Worm (Caenorhabditis elegans) whole organism, young adult: ENCODE results near the gene sri-43.

ENCODE experiments used
- K11D2.4 ChIP-seq: fragments of 200-800 bp; sonication (Bioruptor generic); IDR thresholded peaks from 2 replicates; pipeline ENCODE4 v1.3.6; 2022; ENCODE audit warnings: missing genetic modification reagents, missing genetic modification characterization, missing compliant biosample characterization
- Y53F4B.3 ChIP-seq: fragments of 200-800 bp; sonication (Bioruptor generic); IDR thresholded peaks from 2 replicates; pipeline ENCODE4 v1.3.6; 2022; ENCODE audit warnings: missing genetic modification reagents, missing genetic modification characterization, missing compliant biosample characterization
- Y79H2A.3 ChIP-seq: fragments of 200-800 bp; sonication (Bioruptor generic); conservative IDR thresholded peaks from 2 replicates; pipeline ENCODE4 v1.3.6; 2022; ENCODE audit warnings: missing genetic modification reagents, missing genetic modification characterization, missing compliant biosample characterization
- cebp-2 ChIP-seq: fragments of 200-800 bp; sonication (Bioruptor generic); IDR thresholded peaks from 2 replicates; pipeline ENCODE4 v1.3.6; 2022; ENCODE audit warnings: missing genetic modification characterization, missing compliant biosample characterization
- die-1 ChIP-seq: sonication (generic microtip); optimal IDR thresholded peaks from 2 replicates; lab custom pipeline; 2016; ENCODE audit warnings: missing genotype, mild to moderate bottlenecking, missing genetic modification characterization, missing compliant biosample characterization
- hsf-1 ChIP-seq: fragments of 200-800 bp; sonication (Bioruptor generic); IDR thresholded peaks from 2 replicates; pipeline ENCODE4 v1.3.6; 2022; ENCODE audit warnings: missing genetic modification reagents, missing genetic modification characterization, missing compliant biosample characterization
- lsl-1 ChIP-seq: fragments of 200-800 bp; sonication (Bioruptor generic); optimal IDR thresholded peaks from 2 replicates; lab custom pipeline; 2018; ENCODE audit warnings: mild to moderate bottlenecking, missing genetic modification characterization, moderate library complexity, missing compliant biosample characterization
- pbrm-1 ChIP-seq: fragments of 200-800 bp; sonication (Bioruptor generic); IDR thresholded peaks from 2 replicates; pipeline ENCODE4 v1.3.6; 2022; ENCODE audit warnings: missing genetic modification reagents, missing genetic modification characterization, missing compliant biosample characterization
- somi-1 ChIP-seq: fragments of 200-800 bp; sonication (Bioruptor generic); optimal IDR thresholded peaks from 2 replicates; lab custom pipeline; 2018; ENCODE audit warnings: mild to moderate bottlenecking, missing genetic modification characterization, missing compliant biosample characterization
- sptf-2 ChIP-seq: fragments of 200-800 bp; sonication (Bioruptor generic); optimal IDR thresholded peaks from 2 replicates; lab custom pipeline; 2018; ENCODE audit warnings: mild to moderate bottlenecking, missing genetic modification characterization, missing compliant biosample characterization
- unc-62 ChIP-seq: fragments of 150-350 bp; optimal IDR thresholded peaks from 2 replicates; lab custom pipeline; 2014; ENCODE audit warnings: missing biosample characterization, missing genetic modification reagents, missing genetic modification characterization

ce11 chrII:3172176-3172575, 27.7 kb upstream of the sri-43 start, which contains the start of gene Y27F2A.10:
- TF ChIP-seq pbrm-1 (GFP tag; lab: Robert Waterston, UW) = no peak
- TF ChIP-seq hsf-1 (GFP tag; lab: Robert Waterston, UW) = no peak
- no peak for TF ChIP-seq die-1 (tag; lab: Kevin White, UChicago)
- no peak for TF ChIP-seq lsl-1 (GFP tag; lab: Kevin White, UChicago)
- TF ChIP-seq Y53F4B.3 (GFP tag; lab: Robert Waterston, UW) = no peak
- no peak for TF ChIP-seq somi-1
- TF ChIP-seq sptf-2 (GFP tag; lab: Kevin White, UChicago) = no peak
- TF ChIP-seq Y79H2A.3 (GFP tag; lab: Robert Waterston, UW) = no peak
- no peak for TF ChIP-seq unc-62 (GFP tag; lab: Kevin White, UChicago)
- no peak for TF ChIP-seq cebp-2 (GFP tag; lab: Robert Waterston, UW)
- TF ChIP-seq K11D2.4 = no peak
